Worm (Caenorhabditis elegans) whole organism, young adult: Measurements from ENCODE around the gene T23F11.11.

ENCODE experiments used
- C17E4.6 ChIP-seq: fragments of 200-800 bp; sonication (Bioruptor generic); IDR thresholded peaks from 2 replicates; pipeline ENCODE4 v1.3.6; 2022; ENCODE audit warnings: missing genetic modification reagents, missing genetic modification characterization, missing compliant biosample characterization
- T26A5.8 ChIP-seq: sonication (generic microtip); optimal IDR thresholded peaks from 2 replicates; lab custom pipeline; 2016; ENCODE audit warnings: missing genetic modification characterization, missing compliant biosample characterization
- ZK185.1 ChIP-seq: sonication (generic microtip); optimal IDR thresholded peaks from 2 replicates; lab custom pipeline; 2016; ENCODE audit warnings: mild to moderate bottlenecking, missing genetic modification characterization, missing compliant biosample characterization; ENCODE audit not compliant: poor library complexity, severe bottlenecking
- ama-1 ChIP-seq, 3 experiments: fragments of 150-350 bp in 1 of 3; sonication (generic microtip) in 2 of 3; optimal IDR thresholded peaks; 2 replicates each; lab custom pipeline; 2014 to 2018; ENCODE audit warnings: missing biosample characterization in 2 of 3, missing genetic modification characterization in 2 of 3, missing genetic modification reagents in 2 of 3
- attf-3 ChIP-seq: fragments of 200-800 bp; sonication (Bioruptor generic); conservative IDR thresholded peaks from 2 replicates; pipeline ENCODE4 v1.3.6; 2022; ENCODE audit warnings: missing genetic modification reagents, missing genetic modification characterization, missing compliant biosample characterization
- cebp-1 ChIP-seq, 2 experiments: fragments of 200-800 bp in 1 of 2; sonication (Bioruptor generic) in 1 of 2; sonication (generic microtip) in 1 of 2; IDR thresholded peaks in 1 of 2; optimal IDR thresholded peaks in 1 of 2; 2 replicates each; pipeline versions ENCODE4 v1.3.6 to Lab custom; 2017 to 2022; ENCODE audit warnings: missing compliant biosample characterization in 2 of 2, missing genetic modification characterization in 2 of 2, mild to moderate bottlenecking in 1 of 2, missing genetic modification reagents in 1 of 2, moderate library complexity in 1 of 2
- lin-26 ChIP-seq: fragments of 200-800 bp; sonication (Bioruptor generic); IDR thresholded peaks from 2 replicates; pipeline ENCODE4 v1.3.6; 2022; ENCODE audit warnings: missing genetic modification reagents, missing genetic modification characterization, missing compliant biosample characterization
- nfya-1 ChIP-seq: sonication (generic microtip); optimal IDR thresholded peaks from 2 replicates; lab custom pipeline; 2017; ENCODE audit warnings: antibody characterized with exemption, missing compliant biosample characterization, missing genetic modification characterization, borderline replicate concordance; ENCODE audit not compliant: insufficient read depth
- snpc-1.1 ChIP-seq: sonication (generic microtip); optimal IDR thresholded peaks from 2 replicates; lab custom pipeline; 2017; ENCODE audit warnings: missing genetic modification characterization, mild to moderate bottlenecking, missing compliant biosample characterization, antibody characterized with exemption, moderate library complexity, missing genotype, missing genetic modification reagents; ENCODE audit not compliant: insufficient read depth

DNA sequence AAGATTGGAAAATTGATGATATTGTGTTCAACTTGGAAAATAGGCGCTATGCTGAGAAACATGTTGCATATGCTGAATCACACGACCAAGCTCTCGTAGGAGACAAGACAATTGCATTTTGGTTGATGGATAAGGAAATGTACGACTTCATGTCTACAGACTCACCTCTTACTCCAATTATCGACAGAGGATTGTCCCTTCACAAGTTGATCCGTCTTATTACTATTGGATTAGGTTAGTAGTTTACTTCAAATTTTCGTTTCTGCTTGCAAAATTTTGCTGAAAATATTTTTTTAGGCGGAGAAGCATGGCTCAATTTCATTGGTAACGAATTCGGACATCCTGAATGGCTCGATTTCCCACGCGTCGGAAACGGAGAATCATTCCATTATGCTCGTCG lies 25.5 kb upstream of the T23F11.11 start:
- TF ChIP-seq ZK185.1 (tag; lab: Kevin White, UChicago) (no peak), attf-3 (GFP tag; lab: Robert Waterston, UW) (no peak), T26A5.8 (tag; lab: Kevin White, UChicago) (no peak), cebp-1 (GFP tag; IDR thresholded peaks at IDR 0.05; lab: Robert Waterston, UW) (no peak), cebp-1 (tag; optimal IDR thresholded peaks at IDR 0.05; lab: Kevin White, UChicago) (no peak), snpc-1.1 (no peak), C17E4.6 (GFP tag; lab: Robert Waterston, UW) (no peak), lin-26 (no peak), nfya-1 (tag; lab: Kevin White, UChicago) (no peak), ama-1 (optimal IDR thresholded peaks at IDR 0.05; lab: Kevin White, UChicago) (no peak), ama-1 (GFP tag; optimal IDR thresholded peaks at IDR 0.05; lab: Kevin White, UChicago) (no peak)
